Fruit fly (Drosophila melanogaster): ENCODE data around the gene CG31109.

dm6 chr3R:25074558-25074964, 20.1 kb upstream of the CG31109 start, which contains the start of the genes shams and CG11920:
- TF ChIP-seq CG8478 (optimal IDR thresholded peaks at IDR 0.05): no peak
- no peak for TF ChIP-seq CTCF (optimal IDR thresholded peaks at IDR 0.05)
